Worm (Caenorhabditis elegans) whole organism, young adult: ENCODE data around the gene gbf-1.

Source experiments
- B0019.2 ChIP-seq: fragments of 200-800 bp; sonication (Bioruptor generic); conservative IDR thresholded peaks from 2 replicates; pipeline ENCODE4 v1.3.6; 2022; ENCODE audit warnings: missing genetic modification reagents, missing genetic modification characterization, missing compliant biosample characterization
- B0336.3 ChIP-seq: fragments of 200-800 bp; sonication (Bioruptor generic); IDR thresholded peaks from 2 replicates; pipeline ENCODE4 v1.3.6; 2022; ENCODE audit warnings: missing genetic modification characterization, missing compliant biosample characterization
- F22D6.2 ChIP-seq: sonication (generic microtip); optimal IDR thresholded peaks from 2 replicates; lab custom pipeline; 2016; ENCODE audit warnings: mild to moderate bottlenecking, missing genetic modification characterization, missing compliant biosample characterization
- F37B4.10 ChIP-seq: fragments of 200-800 bp; sonication (Bioruptor generic); IDR thresholded peaks from 2 replicates; pipeline ENCODE4 v1.3.6; 2022; ENCODE audit warnings: missing genetic modification characterization, missing compliant biosample characterization
- F39B2.1 ChIP-seq: fragments of 200-800 bp; sonication (Bioruptor generic); IDR thresholded peaks from 2 replicates; pipeline ENCODE4 v1.3.6; 2022; ENCODE audit warnings: missing genetic modification reagents, missing genetic modification characterization, missing compliant biosample characterization
- K11D2.4 ChIP-seq: fragments of 200-800 bp; sonication (Bioruptor generic); IDR thresholded peaks from 2 replicates; pipeline ENCODE4 v1.3.6; 2022; ENCODE audit warnings: missing genetic modification reagents, missing genetic modification characterization, missing compliant biosample characterization
- T07F8.4 ChIP-seq: sonication (generic microtip); optimal IDR thresholded peaks from 2 replicates; lab custom pipeline; 2016; ENCODE audit warnings: mild to moderate bottlenecking, missing genetic modification characterization, moderate library complexity, missing compliant biosample characterization
- Y53F4B.3 ChIP-seq: fragments of 200-800 bp; sonication (Bioruptor generic); IDR thresholded peaks from 2 replicates; pipeline ENCODE4 v1.3.6; 2022; ENCODE audit warnings: missing genetic modification reagents, missing genetic modification characterization, missing compliant biosample characterization
- aptf-2 ChIP-seq: fragments of 200-800 bp; sonication (Bioruptor generic); conservative IDR thresholded peaks from 2 replicates; pipeline ENCODE4 v1.3.6; 2022; ENCODE audit warnings: missing genetic modification reagents, missing genetic modification characterization, missing compliant biosample characterization
- attf-6 ChIP-seq: fragments of 200-800 bp; sonication (Bioruptor generic); IDR thresholded peaks from 2 replicates; pipeline ENCODE4 v1.3.6; 2022; ENCODE audit warnings: missing genetic modification reagents, missing genetic modification characterization, missing compliant biosample characterization
- ccch-3 ChIP-seq: fragments of 200-800 bp; sonication (Bioruptor generic); optimal IDR thresholded peaks from 2 replicates; lab custom pipeline; 2018; ENCODE audit warnings: mild to moderate bottlenecking, missing genetic modification characterization, missing compliant biosample characterization
- cebp-2 ChIP-seq: fragments of 200-800 bp; sonication (Bioruptor generic); IDR thresholded peaks from 2 replicates; pipeline ENCODE4 v1.3.6; 2022; ENCODE audit warnings: missing genetic modification characterization, missing compliant biosample characterization
- ceh-58 ChIP-seq: fragments of 200-800 bp; sonication (Bioruptor generic); IDR thresholded peaks from 2 replicates; pipeline ENCODE4 v1.3.6; 2022; ENCODE audit warnings: missing genetic modification characterization, missing compliant biosample characterization
- egrh-3 ChIP-seq: fragments of 200-800 bp; sonication (Bioruptor generic); IDR thresholded peaks from 2 replicates; pipeline ENCODE4 v1.3.6; 2022; ENCODE audit warnings: missing genetic modification reagents, missing genetic modification characterization, missing compliant biosample characterization
- ets-4 ChIP-seq: fragments of 200-800 bp; sonication (Bioruptor generic); optimal IDR thresholded peaks from 2 replicates; lab custom pipeline; 2018; ENCODE audit warnings: mild to moderate bottlenecking, missing genetic modification characterization, missing compliant biosample characterization
- gei-17 ChIP-seq: fragments of 200-800 bp; sonication (Bioruptor generic); optimal IDR thresholded peaks from 2 replicates; lab custom pipeline; 2018; ENCODE audit warnings: mild to moderate bottlenecking, missing genetic modification characterization, missing compliant biosample characterization
- hlh-12 ChIP-seq: sonication (generic microtip); optimal IDR thresholded peaks from 2 replicates; lab custom pipeline; 2016; ENCODE audit warnings: missing genetic modification characterization, missing compliant biosample characterization
- hrde-1 ChIP-seq: sonication (generic microtip); optimal IDR thresholded peaks from 2 replicates; lab custom pipeline; 2016; ENCODE audit warnings: missing genetic modification characterization, mild to moderate bottlenecking, missing compliant biosample characterization, moderate library complexity, missing genotype, missing genetic modification reagents, borderline replicate concordance
- hsf-1 ChIP-seq: fragments of 200-800 bp; sonication (Bioruptor generic); IDR thresholded peaks from 2 replicates; pipeline ENCODE4 v1.3.6; 2022; ENCODE audit warnings: missing genetic modification reagents, missing genetic modification characterization, missing compliant biosample characterization
- let-526 ChIP-seq: fragments of 200-800 bp; sonication (Bioruptor generic); IDR thresholded peaks from 2 replicates; pipeline ENCODE4 v1.3.6; 2022; ENCODE audit warnings: missing genetic modification reagents, missing genetic modification characterization, missing compliant biosample characterization
- nfya-2 ChIP-seq: fragments of 200-800 bp; sonication (Bioruptor generic); IDR thresholded peaks from 2 replicates; pipeline ENCODE4 v1.3.6; 2022; ENCODE audit warnings: missing genetic modification reagents, missing genetic modification characterization, missing compliant biosample characterization
- nhr-179 ChIP-seq: sonication (generic microtip); optimal IDR thresholded peaks from 2 replicates; lab custom pipeline; 2016; ENCODE audit warnings: mild to moderate bottlenecking, missing genetic modification characterization, missing compliant biosample characterization
- pbrm-1 ChIP-seq: fragments of 200-800 bp; sonication (Bioruptor generic); IDR thresholded peaks from 2 replicates; pipeline ENCODE4 v1.3.6; 2022; ENCODE audit warnings: missing genetic modification reagents, missing genetic modification characterization, missing compliant biosample characterization
- pha-4 ChIP-seq: fragments of 150-350 bp; sonication (generic microtip); optimal IDR thresholded peaks from 2 replicates; lab custom pipeline; 2014; ENCODE audit warnings: missing biosample characterization, missing genetic modification reagents, missing genetic modification characterization
- rec-8 ChIP-seq, 2 experiments: sonication (generic microtip); optimal IDR thresholded peaks; 2 replicates each; lab custom pipeline; 2016; ENCODE audit warnings: mild to moderate bottlenecking in 2 of 2, missing genetic modification characterization in 2 of 2, missing genetic modification reagents in 2 of 2, missing genotype in 2 of 2, missing biosample characterization in 1 of 2, missing compliant biosample characterization in 1 of 2, moderate library complexity in 1 of 2
- repo-1 ChIP-seq: sonication (generic microtip); optimal IDR thresholded peaks from 2 replicates; lab custom pipeline; 2017; ENCODE audit warnings: mild to moderate bottlenecking, missing genetic modification characterization, missing compliant biosample characterization
- sdz-38 ChIP-seq: sonication (generic microtip); optimal IDR thresholded peaks from 2 replicates; lab custom pipeline; 2016; ENCODE audit warnings: missing genotype, missing genetic modification characterization, missing compliant biosample characterization
- snpc-4 ChIP-seq, 5 experiments: fragments of 150-350 bp in 1 of 5; sonication (generic microtip) in 4 of 5; optimal IDR thresholded peaks; 2 replicates each; lab custom pipeline; 2014 to 2018; ENCODE audit warnings: missing genetic modification characterization in 5 of 5, missing biosample characterization in 3 of 5, antibody characterized with exemption in 2 of 5, mild to moderate bottlenecking in 2 of 5, missing compliant biosample characterization in 2 of 5, missing genotype in 2 of 5, moderate library complexity in 2 of 5, missing genetic modification reagents in 1 of 5
- tbp1 ChIP-seq: fragments of 200-800 bp; sonication (Bioruptor generic); optimal IDR thresholded peaks from 2 replicates; lab custom pipeline; 2018; ENCODE audit warnings: mild to moderate bottlenecking, missing genetic modification characterization, missing compliant biosample characterization
- tbx-9 ChIP-seq: sonication (generic microtip); optimal IDR thresholded peaks from 2 replicates; lab custom pipeline; 2016; ENCODE audit warnings: borderline replicate concordance, missing genetic modification characterization, inconsistent platforms, missing compliant biosample characterization
- unc-130 ChIP-seq: sonication (generic microtip); optimal IDR thresholded peaks from 2 replicates; lab custom pipeline; 2016; ENCODE audit warnings: missing genetic modification reagents, missing genetic modification characterization, missing compliant biosample characterization
- zfh-2 ChIP-seq: fragments of 200-800 bp; sonication (Bioruptor generic); conservative IDR thresholded peaks from 2 replicates; pipeline ENCODE4 v1.3.6; 2022; ENCODE audit warnings: missing genetic modification reagents, missing genetic modification characterization, missing compliant biosample characterization
- ztf-22 ChIP-seq: fragments of 200-800 bp; sonication (Bioruptor generic); optimal IDR thresholded peaks from 2 replicates; lab custom pipeline; 2018; ENCODE audit warnings: mild to moderate bottlenecking, missing genetic modification characterization, moderate library complexity, missing compliant biosample characterization
- ztf-3 ChIP-seq: fragments of 200-800 bp; sonication (Bioruptor generic); optimal IDR thresholded peaks from 2 replicates; lab custom pipeline; 2018; ENCODE audit warnings: mild to moderate bottlenecking, missing genetic modification characterization, missing compliant biosample characterization
- ztf-6 ChIP-seq: fragments of 200-800 bp; sonication (Bioruptor generic); IDR thresholded peaks from 2 replicates; pipeline ENCODE4 v1.3.6; 2022; ENCODE audit warnings: missing genetic modification reagents, missing genetic modification characterization, missing compliant biosample characterization

gbf-1 gene

ce11 chrIII:11737527-11737926, 36.0 kb downstream of the gbf-1 start, which contains the start of gene sup-1 (continued):
- no peak for TF ChIP-seq nhr-179 (tag; lab: Kevin White, UChicago)
- TF ChIP-seq, all 124 proteins: peak for 0

- TF ChIP-seq egrh-3 (GFP tag; lab: Robert Waterston, UW) (no peak), T07F8.4 (tag; lab: Kevin White, UChicago) (no peak), hsf-1 (GFP tag; lab: Robert Waterston, UW) (no peak), ztf-22 (no peak), K11D2.4 (GFP tag; lab: Robert Waterston, UW) (no peak), hrde-1 (no peak), let-526 (no peak), ztf-6 (GFP tag; lab: Robert Waterston, UW) (no peak), repo-1 (no peak), F39B2.1 (GFP tag; lab: Robert Waterston, UW) (no peak), F22D6.2 (tag; lab: Kevin White, UChicago) (no peak), tbx-9 (tag; lab: Kevin White, UChicago) (no peak), ceh-58 (GFP tag; lab: Robert Waterston, UW) (no peak), ccch-3 (GFP tag; lab: Kevin White, UChicago) (no peak), pbrm-1 (no peak), aptf-2 (GFP tag; lab: Robert Waterston, UW) (no peak)
Measured at ce11 chrIII:11732943-11733342, 40.5 kb downstream of the gbf-1 start.

ce11 chrIII:11732056-11732455, 41.4 kb downstream of the gbf-1 start, which contains the start of gene Y41C4A.21:
Gene Y41C4A.21, plus strand, starts transcription at chrIII:11732356.
- TF ChIP-seq nfya-2 (GFP tag; lab: Robert Waterston, UW) = no peak
- no peak for TF ChIP-seq tbp1 (GFP tag; lab: Kevin White, UChicago)
- 0 out of 2 replicates have a peak, but pooled peaks have one; percentile 19 for TF ChIP-seq zfh-2
- TF ChIP-seq ztf-3 = no peak

- TF ChIP-seq B0019.2 (GFP tag; lab: Robert Waterston, UW) (no peak), F37B4.10 (GFP tag; lab: Robert Waterston, UW) (no peak), unc-130 (GFP tag; lab: Kevin White, UChicago) (no peak), B0336.3 (GFP tag; lab: Robert Waterston, UW) (no peak)
- TF ChIP-seq, all 124 proteins: peak for 0
Measured at ce11 chrIII:11731491-11731890, 42.0 kb downstream of the gbf-1 start.

ce11 chrIII:11730850-11731249, 42.6 kb downstream of the gbf-1 start:
- peak; percentile 49; the same call in 1 of the 2 replicates for TF ChIP-seq egrh-3 (GFP tag; lab: Robert Waterston, UW)
- no peak for TF ChIP-seq snpc-4 (GFP tag; optimal IDR thresholded peaks at IDR 0.05; lab: Kevin White, UChicago)
- TF ChIP-seq snpc-4 (tag; optimal IDR thresholded peaks at IDR 0.05; lab: Kevin White, UChicago) = peak in 1 of 4 experiments; percentile 38
- no peak for TF ChIP-seq cebp-2 (GFP tag; lab: Robert Waterston, UW)
- TF ChIP-seq zfh-2 = peak; percentile 76
- 0 out of 2 replicates have a peak, but pooled peaks have one; percentile 72 for TF ChIP-seq ceh-58 (GFP tag; lab: Robert Waterston, UW)

- no peak for TF ChIP-seq rec-8 (tag; optimal IDR thresholded peaks at IDR 0.05; lab: Kevin White, UChicago)
- TF ChIP-seq pha-4 (tag; lab: Kevin White, UChicago) = no peak
- TF ChIP-seq Y53F4B.3 = no peak
- no peak for TF ChIP-seq attf-6 (GFP tag; lab: Robert Waterston, UW)
- no peak for TF ChIP-seq gei-17 (GFP tag; lab: Kevin White, UChicago)
- no peak for TF ChIP-seq hlh-12
- no peak for TF ChIP-seq sdz-38 (tag; lab: Kevin White, UChicago)
- no peak for TF ChIP-seq ets-4 (GFP tag; lab: Kevin White, UChicago)
- TF ChIP-seq, all 124 proteins: peak for 0
Measured at ce11 chrIII:11730312-11730711, 43.2 kb downstream of the gbf-1 start, which contains the start of gene Y41C4A.18. Gene Y41C4A.18, plus strand, starts transcription at chrIII:11730612.
